Worm (Caenorhabditis elegans) whole organism, midembryonic: ENCODE measurements around the gene ZK380.2.

Source experiments
- T22C8.4 ChIP-seq: fragments of 200-800 bp; sonication (Bioruptor generic); IDR thresholded peaks from 2 replicates; pipeline ENCODE4 v1.3.6; 2022; ENCODE audit warnings: missing genetic modification characterization, missing compliant biosample characterization
- cog-1 ChIP-seq: sonication (generic microtip); optimal IDR thresholded peaks from 2 replicates; lab custom pipeline; 2016; ENCODE audit warnings: missing genetic modification characterization, missing compliant biosample characterization
- flt-1 ChIP-seq: fragments of 200-800 bp; sonication (Bioruptor generic); IDR thresholded peaks from 2 replicates; pipeline ENCODE4 v1.3.6; 2022; ENCODE audit warnings: missing genetic modification characterization, missing compliant biosample characterization
- med-1 ChIP-seq: sonication (generic microtip); optimal IDR thresholded peaks from 2 replicates; lab custom pipeline; 2017; ENCODE audit warnings: missing genetic modification characterization, mild to moderate bottlenecking, missing compliant biosample characterization, antibody characterized with exemption, missing genetic modification reagents; ENCODE audit not compliant: insufficient read depth
- ref-1 ChIP-seq: fragments of 200-800 bp; sonication (Bioruptor generic); conservative IDR thresholded peaks from 2 replicates; pipeline ENCODE4 v1.3.6; 2022; ENCODE audit warnings: missing genetic modification reagents, missing genetic modification characterization, missing compliant biosample characterization
- ztf-29 ChIP-seq: fragments of 200-800 bp; sonication (Bioruptor generic); IDR thresholded peaks from 2 replicates; pipeline ENCODE4 v1.3.6; 2022; ENCODE audit warnings: missing genetic modification reagents, missing genetic modification characterization, missing compliant biosample characterization

DNA sequence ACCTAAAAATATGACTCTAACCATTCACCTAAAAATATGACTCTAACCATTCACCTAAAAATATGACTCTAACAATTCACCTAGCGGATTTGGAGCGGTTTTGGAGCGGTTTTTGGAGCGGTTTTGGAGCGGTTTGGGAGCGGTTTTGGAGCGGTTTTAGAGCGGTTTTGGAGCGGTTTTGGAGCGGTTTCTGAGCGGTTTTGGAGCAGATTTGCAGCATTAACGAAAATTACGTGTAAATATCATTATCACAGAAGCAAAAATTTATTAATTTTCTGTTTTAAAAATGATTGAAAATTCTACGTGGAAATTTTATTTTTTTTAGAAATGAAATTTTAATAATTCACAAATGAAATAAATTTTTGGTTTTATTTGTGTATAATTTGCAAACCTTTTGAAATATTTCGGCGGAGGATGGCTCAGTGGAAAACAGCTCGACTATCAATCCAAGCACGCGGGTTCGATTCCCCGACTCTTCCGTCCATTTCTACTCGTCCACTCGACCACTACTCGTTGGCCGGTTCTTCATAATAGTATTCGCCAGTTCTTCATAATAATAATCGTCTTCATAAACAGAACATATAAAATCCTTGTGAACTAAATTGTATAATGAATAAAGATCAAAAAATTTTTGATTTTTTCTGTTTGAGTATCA lies 12.3 kb downstream of the ZK380.2 start:
- TF ChIP-seq med-1 (GFP tag; lab: Kevin White, UChicago) (no peak), T22C8.4 (GFP tag; lab: Robert Waterston, UW) (no peak), ref-1 (GFP tag; lab: Robert Waterston, UW) (no peak), ztf-29 (GFP tag; lab: Robert Waterston, UW) (no peak), cog-1 (tag; lab: Kevin White, UChicago) (no peak), flt-1 (no peak)
